Worm (Caenorhabditis elegans): ENCODE results near the gene smk-1.

smk-1 gene

DNA sequence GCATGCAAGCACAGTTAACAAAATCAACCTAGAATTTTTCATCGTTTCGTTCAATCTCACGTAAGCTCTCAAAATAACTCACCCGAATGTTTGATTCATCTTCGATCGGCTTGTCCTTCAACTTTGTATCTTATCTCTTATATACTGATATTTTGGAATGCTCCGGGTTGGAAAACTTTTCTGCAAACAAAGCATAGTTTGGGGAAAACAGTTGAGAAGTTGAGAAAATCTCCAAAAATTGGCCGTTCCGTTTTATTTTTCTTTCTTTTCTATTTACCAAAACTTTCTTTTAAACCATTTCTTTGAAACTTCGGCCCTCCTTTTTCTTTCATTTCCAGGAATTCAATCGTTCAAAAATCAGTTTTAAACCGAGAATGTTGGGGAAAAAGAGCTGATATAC, 5.0 kb upstream of the smk-1 start, which contains the start of gene F41E6.15:
Gene F41E6.15 (minus strand): TSS at position 101 of the 400 bp plus-strand sequence.
- no peak for TF ChIP-seq tbx-11 (GFP tag; IDR thresholded peaks at IDR 0.05)
- TF ChIP-seq pes-1 (GFP tag; IDR thresholded peaks at IDR 0.05) = no peak
- TF ChIP-seq ama-1 (optimal IDR thresholded peaks at IDR 0.05) = no peak
- TF ChIP-seq aly-1 (tag; optimal IDR thresholded peaks at IDR 0.05) = no peak
- TF ChIP-seq B0310.2 (tag; optimal IDR thresholded peaks at IDR 0.05) = no peak

DNA sequence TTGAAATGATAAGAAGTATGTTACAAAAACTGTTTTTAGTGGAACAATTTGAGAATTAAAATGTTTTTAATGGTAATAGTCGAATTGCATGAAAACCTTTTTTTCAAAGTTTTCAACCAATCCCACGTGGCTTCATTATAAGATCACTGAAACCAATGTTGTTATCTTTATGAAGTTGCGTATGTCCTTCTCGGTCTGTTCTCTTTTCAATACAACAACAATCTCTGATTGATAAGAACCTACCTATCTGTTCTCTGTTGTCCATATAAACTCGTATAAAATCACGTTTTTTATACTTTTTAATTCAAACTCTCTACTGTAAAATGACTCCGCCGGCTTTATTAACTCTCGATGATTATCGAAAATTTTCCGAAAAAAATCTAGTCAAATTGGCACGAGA, 4.3 kb upstream of the smk-1 start, which contains the start of gene F41E6.5:
Gene F41E6.5 (plus strand): TSS at position 209 of the 400 bp plus-strand sequence.
- TF ChIP-seq tbx-37 (GFP tag; conservative IDR thresholded peaks at IDR 0.05) = no peak
- TF ChIP-seq aly-1 (tag; optimal IDR thresholded peaks at IDR 0.05) = no peak
- no peak for TF ChIP-seq hmbx-1 (tag; optimal IDR thresholded peaks at IDR 0.05)
- TF ChIP-seq hnd-1 (tag; optimal IDR thresholded peaks at IDR 0.05) = no peak
- TF ChIP-seq F13C5.2 (tag; optimal IDR thresholded peaks at IDR 0.05) = no peak
- TF ChIP-seq ets-7 (tag; optimal IDR thresholded peaks at IDR 0.05) = no peak
- TF ChIP-seq ceh-36 (tag; optimal IDR thresholded peaks at IDR 0.05) = no peak
- no peak for TF ChIP-seq scrt-1 (GFP tag; IDR thresholded peaks at IDR 0.05)
- TF ChIP-seq B0310.2 (tag; optimal IDR thresholded peaks at IDR 0.05) = no peak
- no peak for TF ChIP-seq ama-1 (optimal IDR thresholded peaks at IDR 0.05)
- TF ChIP-seq sea-1 (GFP tag; conservative IDR thresholded peaks at IDR 0.05) = no peak

- TF ChIP-seq tra-4 (tag; optimal IDR thresholded peaks at IDR 0.05) = no peak
- TF ChIP-seq pes-1 (GFP tag; IDR thresholded peaks at IDR 0.05) = no peak
- no peak for TF ChIP-seq ceh-13 (GFP tag; optimal IDR thresholded peaks at IDR 0.05)
- TF ChIP-seq ceh-36 (tag; optimal IDR thresholded peaks at IDR 0.05) = no peak
- TF ChIP-seq flt-1 (GFP tag; IDR thresholded peaks at IDR 0.05) = peak; percentile 44; the same call in 1 of the 2 replicates
- TF ChIP-seq F13C5.2 (tag; optimal IDR thresholded peaks at IDR 0.05) = peak; percentile 57
- peak; percentile 28; the same call in 1 of the 2 replicates for TF ChIP-seq sea-1 (GFP tag; conservative IDR thresholded peaks at IDR 0.05)
- TF ChIP-seq aly-1 (tag; optimal IDR thresholded peaks at IDR 0.05) = no peak
- TF ChIP-seq hmg-4 (GFP tag; optimal IDR thresholded peaks at IDR 0.05) = peak; percentile 61
- TF ChIP-seq hmbx-1 (tag; optimal IDR thresholded peaks at IDR 0.05) = no peak
- TF ChIP-seq hnd-1 (tag; optimal IDR thresholded peaks at IDR 0.05) = no peak
- no peak for TF ChIP-seq tbx-11 (GFP tag; IDR thresholded peaks at IDR 0.05)
- no peak for TF ChIP-seq B0310.2 (tag; optimal IDR thresholded peaks at IDR 0.05)
- TF ChIP-seq ets-7 (tag; optimal IDR thresholded peaks at IDR 0.05) = peak; percentile 11
Measured at ce11 chrV:8606099-8606696, 1.4 kb upstream of the smk-1 start, which contains the start of gene vps-60. vps-60 (minus strand) TSS chrV:8606128.

ce11 chrV:8608483-8608882, 883 bp downstream of the smk-1 start:
- TF ChIP-seq hmbx-1 (tag; optimal IDR thresholded peaks at IDR 0.05) = no peak
- TF ChIP-seq sea-1 (GFP tag; conservative IDR thresholded peaks at IDR 0.05) = no peak
- no peak for TF ChIP-seq B0310.2 (tag; optimal IDR thresholded peaks at IDR 0.05)
- TF ChIP-seq tbx-37 (GFP tag; conservative IDR thresholded peaks at IDR 0.05) = no peak
- no peak for TF ChIP-seq pes-1 (GFP tag; IDR thresholded peaks at IDR 0.05)
- TF ChIP-seq tbx-11 (GFP tag; IDR thresholded peaks at IDR 0.05) = no peak
- no peak for TF ChIP-seq ama-1 (optimal IDR thresholded peaks at IDR 0.05)

ce11 chrV:8609776-8610529, 2.4 kb downstream of the smk-1 start:
- no peak for TF ChIP-seq tbx-11 (GFP tag; IDR thresholded peaks at IDR 0.05)
- TF ChIP-seq B0310.2 (tag; optimal IDR thresholded peaks at IDR 0.05) = peak; percentile 28
- TF ChIP-seq aly-1 (tag; optimal IDR thresholded peaks at IDR 0.05) = peak; percentile 18

ce11 chrV:8610633-8611404, 3.2 kb downstream of the smk-1 start, which contains the start of gene fip-4:
fip-4 (minus strand) TSS chrV:8611268.
- no peak for TF ChIP-seq hmbx-1 (tag; optimal IDR thresholded peaks at IDR 0.05)
- TF ChIP-seq ama-1 (optimal IDR thresholded peaks at IDR 0.05) = no peak
- TF ChIP-seq F13C5.2 (tag; optimal IDR thresholded peaks at IDR 0.05) = no peak
- TF ChIP-seq ceh-13 (GFP tag; optimal IDR thresholded peaks at IDR 0.05) = no peak
- no peak for TF ChIP-seq hmg-4 (GFP tag; optimal IDR thresholded peaks at IDR 0.05)
- TF ChIP-seq flt-1 (GFP tag; IDR thresholded peaks at IDR 0.05) = no peak
- TF ChIP-seq aly-1 (tag; optimal IDR thresholded peaks at IDR 0.05) = no peak
- TF ChIP-seq tbx-37 (GFP tag; conservative IDR thresholded peaks at IDR 0.05) = no peak
- no peak for TF ChIP-seq tra-4 (tag; optimal IDR thresholded peaks at IDR 0.05)
- no peak for TF ChIP-seq hnd-1 (tag; optimal IDR thresholded peaks at IDR 0.05)
- TF ChIP-seq B0310.2 (tag; optimal IDR thresholded peaks at IDR 0.05) = no peak
- no peak for TF ChIP-seq ceh-36 (tag; optimal IDR thresholded peaks at IDR 0.05)
- TF ChIP-seq sea-1 (GFP tag; conservative IDR thresholded peaks at IDR 0.05) = no peak
- no peak for TF ChIP-seq scrt-1 (GFP tag; IDR thresholded peaks at IDR 0.05)

- TF ChIP-seq sea-1 (GFP tag; conservative IDR thresholded peaks at IDR 0.05) = no peak
Measured at ce11 chrV:8615711-8616110, 8.1 kb downstream of the smk-1 start.

Measured in whole organism, early embryonic.